Worm (Caenorhabditis elegans) whole organism, L4 larva: Measurements from ENCODE around the gene npp-5.

Experiments used
- F26F4.8 ChIP-seq: fragments of 200-800 bp; sonication (Bioruptor generic); conservative IDR thresholded peaks from 2 replicates; pipeline ENCODE4 v1.3.6; 2022; ENCODE audit warnings: missing genetic modification characterization, missing compliant biosample characterization
- F49E8.2 ChIP-seq: sonication (generic microtip); optimal IDR thresholded peaks from 2 replicates; lab custom pipeline; 2016; ENCODE audit warnings: missing compliant biosample characterization, mild to moderate bottlenecking, missing genetic modification characterization, borderline replicate concordance
- Y48G9A.11 ChIP-seq: fragments of 200-800 bp; sonication (Bioruptor generic); IDR thresholded peaks from 2 replicates; pipeline ENCODE4 v1.3.6; 2022; ENCODE audit warnings: missing genetic modification reagents, missing genetic modification characterization, missing compliant biosample characterization
- ZK337.2 ChIP-seq: fragments of 200-800 bp; sonication (Bioruptor generic); IDR thresholded peaks from 2 replicates; pipeline ENCODE4 v1.3.6; 2022; ENCODE audit warnings: missing genetic modification reagents, missing genetic modification characterization, missing compliant biosample characterization
- aha-1 ChIP-seq: fragments of 150-350 bp; peaks from one replicate; lab custom pipeline; 2014; ENCODE audit warnings: missing biosample characterization, missing genetic modification characterization
- ama-1 ChIP-seq: fragments of 150-350 bp; optimal IDR thresholded peaks from 2 replicates; lab custom pipeline; 2014; ENCODE audit warnings: inconsistent platforms, mixed read lengths
- attf-4 ChIP-seq: sonication (generic microtip); optimal IDR thresholded peaks from 3 replicates; lab custom pipeline; 2017; ENCODE audit warnings: missing biosample characterization, missing genetic modification characterization
- ceh-20 ChIP-seq: fragments of 200-800 bp; sonication (Bioruptor generic); IDR thresholded peaks from 2 replicates; pipeline ENCODE4 v1.3.6; 2022; ENCODE audit warnings: missing genetic modification reagents, missing genetic modification characterization, missing compliant biosample characterization
- ceh-28 ChIP-seq: fragments of 150-350 bp; optimal IDR thresholded peaks from 2 replicates; lab custom pipeline; 2014; ENCODE audit warnings: missing biosample characterization, missing genetic modification reagents, missing genetic modification characterization
- ceh-32 ChIP-seq: sonication (generic microtip); optimal IDR thresholded peaks from 2 replicates; lab custom pipeline; 2016; ENCODE audit warnings: mild to moderate bottlenecking, missing genetic modification characterization, missing compliant biosample characterization; ENCODE audit not compliant: poor library complexity
- ceh-44 ChIP-seq: fragments of 200-800 bp; sonication (Bioruptor generic); IDR thresholded peaks from 2 replicates; pipeline ENCODE4 v1.3.6; 2022; ENCODE audit warnings: missing genetic modification reagents, missing genetic modification characterization, missing compliant biosample characterization
- ceh-82 ChIP-seq: sonication (generic microtip); optimal IDR thresholded peaks from 2 replicates; lab custom pipeline; 2017; ENCODE audit warnings: missing biosample characterization, missing genetic modification characterization
- daf-19 ChIP-seq: fragments of 200-800 bp; sonication (Bioruptor generic); conservative IDR thresholded peaks from 2 replicates; pipeline ENCODE4 v1.3.6; 2022; ENCODE audit warnings: missing genetic modification characterization, missing compliant biosample characterization
- daf-8 ChIP-seq: fragments of 200-800 bp; sonication (Bioruptor generic); IDR thresholded peaks from 2 replicates; pipeline ENCODE4 v1.3.6; 2022; ENCODE audit warnings: missing genetic modification characterization, missing compliant biosample characterization
- dmd-8 ChIP-seq: fragments of 200-800 bp; sonication (Bioruptor generic); IDR thresholded peaks from 2 replicates; pipeline ENCODE4 v1.3.6; 2022; ENCODE audit warnings: missing genetic modification characterization, missing compliant biosample characterization
- dmd-9 ChIP-seq: fragments of 200-800 bp; sonication (Bioruptor generic); IDR thresholded peaks from 2 replicates; pipeline ENCODE4 v1.3.6; 2022; ENCODE audit warnings: missing genetic modification reagents, missing genetic modification characterization, missing compliant biosample characterization
- dpl-1 ChIP-seq: fragments of 150-350 bp; optimal IDR thresholded peaks from 2 replicates; lab custom pipeline; 2014; ENCODE audit warnings: missing biosample characterization, missing genetic modification reagents, missing genetic modification characterization
- duxl-1 ChIP-seq: sonication (generic microtip); optimal IDR thresholded peaks from 2 replicates; lab custom pipeline; 2016; ENCODE audit warnings: mild to moderate bottlenecking, missing genetic modification characterization, moderate library complexity, missing compliant biosample characterization; ENCODE audit not compliant: poor library complexity
- dve-1 ChIP-seq: sonication (generic microtip); optimal IDR thresholded peaks from 2 replicates; lab custom pipeline; 2017; ENCODE audit warnings: antibody characterized with exemption, mild to moderate bottlenecking, missing genetic modification characterization, missing compliant biosample characterization; ENCODE audit not compliant: insufficient read depth
- egl-27 ChIP-seq: sonication (generic microtip); optimal IDR thresholded peaks from 3 replicates; lab custom pipeline; 2017; ENCODE audit warnings: missing biosample characterization, missing genetic modification reagents, missing genetic modification characterization
- egl-43 ChIP-seq: fragments of 200-800 bp; sonication (Bioruptor generic); IDR thresholded peaks from 2 replicates; pipeline ENCODE4 v1.3.6; 2022; ENCODE audit warnings: missing genetic modification reagents, missing genetic modification characterization, missing compliant biosample characterization
- fkh-10 ChIP-seq: fragments of 150-350 bp; optimal IDR thresholded peaks from 2 replicates; lab custom pipeline; 2014; ENCODE audit warnings: missing biosample characterization, missing genetic modification reagents, missing genetic modification characterization
- gei-8 ChIP-seq: fragments of 200-800 bp; sonication (Bioruptor generic); optimal IDR thresholded peaks from 2 replicates; lab custom pipeline; 2018; ENCODE audit warnings: mild to moderate bottlenecking, missing genetic modification characterization, missing compliant biosample characterization
- hif-1 ChIP-seq, 2 experiments: sonication (generic microtip); optimal IDR thresholded peaks; 2 replicates each; lab custom pipeline; 2016 to 2017; ENCODE audit warnings: missing compliant biosample characterization in 2 of 2, missing genetic modification characterization in 2 of 2, missing genetic modification reagents in 2 of 2, missing genotype in 2 of 2, mild to moderate bottlenecking in 1 of 2
- hlh-30 ChIP-seq: sonication (generic microtip); optimal IDR thresholded peaks from 2 replicates; lab custom pipeline; 2017; ENCODE audit warnings: antibody characterized with exemption, mild to moderate bottlenecking, missing genetic modification characterization, missing compliant biosample characterization; ENCODE audit not compliant: insufficient read depth
- hmg-1.1 ChIP-seq: fragments of 200-800 bp; sonication (Bioruptor generic); IDR thresholded peaks from 2 replicates; pipeline ENCODE4 v1.3.6; 2022; ENCODE audit warnings: missing genetic modification reagents, missing genetic modification characterization, missing compliant biosample characterization
- jun-1 ChIP-seq: fragments of 150-350 bp; optimal IDR thresholded peaks from 2 replicates; lab custom pipeline; 2014; ENCODE audit warnings: missing biosample characterization, missing genetic modification reagents, missing genetic modification characterization
- lim-7 ChIP-seq: fragments of 200-800 bp; sonication (Bioruptor generic); IDR thresholded peaks from 2 replicates; pipeline ENCODE4 v1.3.6; 2022; ENCODE audit warnings: missing genetic modification characterization, missing compliant biosample characterization
- lin-1 ChIP-seq: fragments of 200-800 bp; sonication (Bioruptor generic); IDR thresholded peaks from 2 replicates; pipeline ENCODE4 v1.3.6; 2022; ENCODE audit warnings: missing genetic modification reagents, missing genetic modification characterization, missing compliant biosample characterization
- lin-29 ChIP-seq: fragments of 200-800 bp; sonication (Bioruptor generic); IDR thresholded peaks from 2 replicates; pipeline ENCODE4 v1.3.6; 2022; ENCODE audit warnings: missing genetic modification reagents, missing genetic modification characterization, missing compliant biosample characterization
- lsy-2 ChIP-seq, 2 experiments: fragments of 150-350 bp in 1 of 2; sonication (generic microtip) in 1 of 2; optimal IDR thresholded peaks; 2 replicates each; lab custom pipeline; 2014 to 2017; ENCODE audit warnings: missing biosample characterization in 2 of 2, missing genetic modification characterization in 2 of 2
- mdl-1 ChIP-seq, 2 experiments: fragments of 150-350 bp in 1 of 2; sonication (generic microtip) in 1 of 2; optimal IDR thresholded peaks; 2 replicates each; lab custom pipeline; 2014 to 2017; ENCODE audit warnings: missing biosample characterization in 2 of 2, missing genetic modification characterization in 2 of 2
- mep-1 ChIP-seq: fragments of 150-350 bp; sonication (generic microtip); optimal IDR thresholded peaks from 3 replicates; lab custom pipeline; 2014; ENCODE audit warnings: missing biosample characterization, missing genetic modification characterization
- nhr-102 ChIP-seq: sonication (generic microtip); optimal IDR thresholded peaks from 2 replicates; lab custom pipeline; 2016; ENCODE audit warnings: mild to moderate bottlenecking, missing genetic modification characterization, moderate library complexity, missing compliant biosample characterization
- nhr-237 ChIP-seq: sonication (generic microtip); optimal IDR thresholded peaks from 2 replicates; lab custom pipeline; 2017; ENCODE audit warnings: missing biosample characterization, missing genetic modification characterization
- nhr-28 ChIP-seq: fragments of 150-350 bp; optimal IDR thresholded peaks from 2 replicates; lab custom pipeline; 2014; ENCODE audit warnings: missing biosample characterization, missing genetic modification characterization
- nhr-41 ChIP-seq: fragments of 200-800 bp; sonication (Bioruptor generic); IDR thresholded peaks from 2 replicates; pipeline ENCODE4 v1.3.6; 2022; ENCODE audit warnings: missing genetic modification reagents, missing genetic modification characterization, missing compliant biosample characterization
- nhr-48 ChIP-seq: sonication (generic microtip); optimal IDR thresholded peaks from 2 replicates; lab custom pipeline; 2016; ENCODE audit warnings: mild to moderate bottlenecking, missing genetic modification characterization, missing compliant biosample characterization
- nhr-76 ChIP-seq: fragments of 150-350 bp; optimal IDR thresholded peaks from 2 replicates; lab custom pipeline; 2014; ENCODE audit warnings: missing biosample characterization, missing genetic modification characterization
- php-3 ChIP-seq: fragments of 200-800 bp; sonication (Bioruptor generic); IDR thresholded peaks from 2 replicates; pipeline ENCODE4 v1.3.6; 2022; ENCODE audit warnings: missing genetic modification reagents, missing genetic modification characterization, missing compliant biosample characterization
- pqm-1 ChIP-seq: sonication (generic microtip); optimal IDR thresholded peaks from 2 replicates; lab custom pipeline; 2017; ENCODE audit warnings: missing biosample characterization, missing genetic modification characterization
- saeg-2 ChIP-seq: fragments of 200-800 bp; sonication (Bioruptor generic); IDR thresholded peaks from 2 replicates; pipeline ENCODE4 v1.3.6; 2022; ENCODE audit warnings: missing genetic modification reagents, missing genetic modification characterization, missing compliant biosample characterization
- skn-1 ChIP-seq: fragments of 150-350 bp; optimal IDR thresholded peaks from 2 replicates; lab custom pipeline; 2014; ENCODE audit warnings: missing biosample characterization, missing genetic modification characterization
- spr-3 ChIP-seq: fragments of 200-800 bp; sonication (Bioruptor generic); optimal IDR thresholded peaks from 2 replicates; lab custom pipeline; 2018; ENCODE audit warnings: mild to moderate bottlenecking, missing genetic modification characterization, missing compliant biosample characterization
- tag-97 ChIP-seq: fragments of 200-800 bp; sonication (Bioruptor generic); IDR thresholded peaks from 2 replicates; pipeline ENCODE4 v1.3.6; 2022; ENCODE audit warnings: missing genetic modification characterization, missing compliant biosample characterization
- tra-1 ChIP-seq: fragments of 200-800 bp; sonication (Bioruptor generic); IDR thresholded peaks from 2 replicates; pipeline ENCODE4 v1.3.6; 2022; ENCODE audit warnings: missing genetic modification reagents, missing genetic modification characterization, missing compliant biosample characterization
- unc-62 ChIP-seq, 3 experiments: fragments of 150-350 bp in 1 of 3; sonication (generic microtip); optimal IDR thresholded peaks in 2 of 3; peaks in 1 of 3; 1 replicate in 1 of 3; 2 replicates in 2 of 3; lab custom pipeline; 2014 to 2017; ENCODE audit warnings: missing biosample characterization in 3 of 3, missing genetic modification characterization in 3 of 3, missing genetic modification reagents in 3 of 3, missing genotype in 1 of 3
- vab-7 ChIP-seq: fragments of 200-800 bp; sonication (Bioruptor generic); IDR thresholded peaks from 2 replicates; pipeline ENCODE4 v1.3.6; 2022; ENCODE audit warnings: missing genetic modification reagents, missing genetic modification characterization, missing compliant biosample characterization
- zfp-2 ChIP-seq: sonication (generic microtip); optimal IDR thresholded peaks from 2 replicates; lab custom pipeline; 2016; ENCODE audit warnings: mild to moderate bottlenecking, missing genetic modification characterization, missing compliant biosample characterization
- ztf-11 ChIP-seq: fragments of 150-350 bp; optimal IDR thresholded peaks from 2 replicates; lab custom pipeline; 2014; ENCODE audit warnings: missing biosample characterization, missing genetic modification characterization

npp-5 gene

ce11 chrII:11635745-11636161 lies 36.1 kb upstream of the npp-5 start (continued):
- TF ChIP-seq ztf-11 (tag; lab: Kevin White, UChicago), result no peak
- TF ChIP-seq hlh-30 (tag; lab: Kevin White, UChicago), result peak; percentile 76
- TF ChIP-seq zfp-2 (tag; lab: Kevin White, UChicago), result no peak
- 0 out of 2 replicates have a peak, but pooled peaks have one; percentile 4 for TF ChIP-seq lim-7 (GFP tag; lab: Robert Waterston, UW)
- TF ChIP-seq fkh-10 (GFP tag; lab: Kevin White, UChicago), result peak; percentile 37
- TF ChIP-seq nhr-237 (tag; lab: Kevin White, UChicago), result peak; percentile 9
- peak; percentile 56 for TF ChIP-seq duxl-1
- peak; percentile 72 for TF ChIP-seq ceh-28 (tag; lab: Kevin White, UChicago)
- TF ChIP-seq attf-4 (tag; lab: Kevin White, UChicago), result no peak
- TF ChIP-seq tra-1 (GFP tag; lab: Robert Waterston, UW), result peak; percentile 57; the same call in 1 of the 2 replicates
- no peak for TF ChIP-seq gei-8 (GFP tag; lab: Kevin White, UChicago)
- peak; percentile 72 for TF ChIP-seq hmg-1.1 (GFP tag; lab: Robert Waterston, UW)
- no peak for TF ChIP-seq spr-3 (GFP tag; lab: Kevin White, UChicago)
- no peak for TF ChIP-seq egl-27 (tag; lab: Kevin White, UChicago)
- TF ChIP-seq daf-19 (GFP tag; lab: Robert Waterston, UW), result no peak
- no peak for TF ChIP-seq daf-8
- TF ChIP-seq dmd-9 (GFP tag; lab: Robert Waterston, UW), result peak; percentile 60; the same call in 1 of the 2 replicates
- TF ChIP-seq dpl-1 (GFP tag; lab: Kevin White, UChicago), result peak; percentile 32
- no peak for TF ChIP-seq F26F4.8 (GFP tag; lab: Robert Waterston, UW)
- TF ChIP-seq vab-7 (GFP tag; lab: Robert Waterston, UW), result no peak
- TF ChIP-seq pqm-1 (tag; lab: Kevin White, UChicago), result peak; percentile 25
- TF ChIP-seq nhr-76, result no peak
- TF ChIP-seq F49E8.2, result no peak
- 0 out of 2 replicates have a peak, but pooled peaks have one; percentile 45 for TF ChIP-seq php-3 (GFP tag; lab: Robert Waterston, UW)
- TF ChIP-seq ceh-20, result 0 out of 2 replicates have a peak, but pooled peaks have one; percentile 6
- TF ChIP-seq dve-1 (tag; lab: Kevin White, UChicago), result peak; percentile 89
- peak; percentile 88 for TF ChIP-seq ama-1 (lab: Kevin White, UChicago)
- peak; percentile 96 for TF ChIP-seq aha-1 (tag; lab: Kevin White, UChicago)
- peak; percentile 45; the same call in 1 of the 2 replicates for TF ChIP-seq saeg-2 (GFP tag; lab: Robert Waterston, UW)
- TF ChIP-seq mep-1 (tag; lab: Kevin White, UChicago), result peak; percentile 87
- peak; percentile 51 for TF ChIP-seq nhr-102 (tag; lab: Kevin White, UChicago)
- no peak for TF ChIP-seq dmd-8 (GFP tag; lab: Robert Waterston, UW)
- peak; percentile 81 for TF ChIP-seq jun-1 (tag; lab: Kevin White, UChicago)
- TF ChIP-seq ceh-44 (GFP tag; lab: Robert Waterston, UW), result no peak
- TF ChIP-seq nhr-48 (tag; lab: Kevin White, UChicago), result peak; percentile 92
- 0 out of 2 replicates have a peak, but pooled peaks have one; percentile 15 for TF ChIP-seq lin-1 (GFP tag; lab: Robert Waterston, UW)
- TF ChIP-seq mdl-1 (tag; optimal IDR thresholded peaks at IDR 0.05; lab: Kevin White, UChicago), result peak; percentile 16 to 92
- TF ChIP-seq ceh-82 (tag; lab: Kevin White, UChicago), result no peak
- no peak for TF ChIP-seq ceh-32 (tag; lab: Kevin White, UChicago)
- TF ChIP-seq skn-1 (tag; lab: Kevin White, UChicago), result no peak
- TF ChIP-seq ZK337.2, result no peak
- TF ChIP-seq tag-97 (GFP tag; lab: Robert Waterston, UW), result no peak
- peak; percentile 83 for TF ChIP-seq nhr-28 (tag; lab: Kevin White, UChicago)
- TF ChIP-seq nhr-41 (GFP tag; lab: Robert Waterston, UW), result no peak
- peak; percentile 71; the same call in 1 of the 2 replicates for TF ChIP-seq egl-43 (GFP tag; lab: Robert Waterston, UW)
- peak in 1 of 2 experiments; percentile 100 for TF ChIP-seq unc-62 (GFP tag; optimal IDR thresholded peaks at IDR 0.05 in 1 of 2; lab: Kevin White, UChicago)
- TF ChIP-seq unc-62 (tag; optimal IDR thresholded peaks at IDR 0.05; lab: Kevin White, UChicago), result no peak
- TF ChIP-seq lin-29, result no peak
- peak in 1 of 2 experiments; percentile 36 for TF ChIP-seq hif-1 (tag; optimal IDR thresholded peaks at IDR 0.05; lab: Kevin White, UChicago)
- TF ChIP-seq lsy-2 (tag; optimal IDR thresholded peaks at IDR 0.05; lab: Kevin White, UChicago), result peak; percentile 82 to 83
- TF ChIP-seq Y48G9A.11 (GFP tag; lab: Robert Waterston, UW), result no peak
